Worm (Caenorhabditis elegans) whole organism, early embryonic: Measurements from ENCODE around the gene cut-1.

ENCODE experiments used
- B0310.2 ChIP-seq: sonication (generic microtip); optimal IDR thresholded peaks from 2 replicates; lab custom pipeline; 2016; ENCODE audit warnings: mild to moderate bottlenecking, missing genetic modification characterization, missing compliant biosample characterization
- F13C5.2 ChIP-seq: sonication (generic microtip); optimal IDR thresholded peaks from 2 replicates; lab custom pipeline; 2017; ENCODE audit warnings: mild to moderate bottlenecking, missing genetic modification characterization, inconsistent platforms, missing compliant biosample characterization
- aly-1 ChIP-seq: sonication (generic microtip); optimal IDR thresholded peaks from 2 replicates; lab custom pipeline; 2016; ENCODE audit warnings: missing genetic modification characterization, missing compliant biosample characterization
- ama-1 ChIP-seq: fragments of 150-350 bp; optimal IDR thresholded peaks from 2 replicates; lab custom pipeline; 2014
- ceh-13 ChIP-seq: fragments of 200-800 bp; sonication (Bioruptor generic); optimal IDR thresholded peaks from 2 replicates; lab custom pipeline; 2018; ENCODE audit warnings: mild to moderate bottlenecking, missing genetic modification characterization, missing compliant biosample characterization
- ceh-36 ChIP-seq: sonication (generic microtip); optimal IDR thresholded peaks from 2 replicates; lab custom pipeline; 2016; ENCODE audit warnings: missing genetic modification characterization, inconsistent platforms, missing compliant biosample characterization
- ets-7 ChIP-seq: sonication (generic microtip); optimal IDR thresholded peaks from 2 replicates; lab custom pipeline; 2016; ENCODE audit warnings: missing genotype, missing genetic modification characterization, missing compliant biosample characterization
- flt-1 ChIP-seq: fragments of 200-800 bp; sonication (Bioruptor generic); IDR thresholded peaks from 2 replicates; pipeline ENCODE4 v1.3.6; 2022; ENCODE audit warnings: missing genetic modification characterization, missing compliant biosample characterization
- hmbx-1 ChIP-seq: sonication (generic microtip); optimal IDR thresholded peaks from 2 replicates; lab custom pipeline; 2016; ENCODE audit warnings: mild to moderate bottlenecking, missing genetic modification characterization, missing compliant biosample characterization
- hmg-4 ChIP-seq: fragments of 200-800 bp; sonication (Bioruptor generic); optimal IDR thresholded peaks from 2 replicates; lab custom pipeline; 2018; ENCODE audit warnings: mild to moderate bottlenecking, missing genetic modification characterization, missing compliant biosample characterization
- hnd-1 ChIP-seq: sonication (generic microtip); optimal IDR thresholded peaks from 2 replicates; lab custom pipeline; 2016; ENCODE audit warnings: missing genetic modification characterization, missing compliant biosample characterization
- pes-1 ChIP-seq: fragments of 200-800 bp; sonication (Bioruptor generic); IDR thresholded peaks from 2 replicates; pipeline ENCODE4 v1.3.6; 2022; ENCODE audit warnings: missing genetic modification reagents, missing genetic modification characterization, missing compliant biosample characterization
- scrt-1 ChIP-seq: fragments of 200-800 bp; sonication (Bioruptor generic); IDR thresholded peaks from 2 replicates; pipeline ENCODE4 v1.3.6; 2022; ENCODE audit warnings: missing genetic modification characterization, missing compliant biosample characterization
- sea-1 ChIP-seq: fragments of 200-800 bp; sonication (Bioruptor generic); conservative IDR thresholded peaks from 2 replicates; pipeline ENCODE4 v1.3.6; 2022; ENCODE audit warnings: missing genetic modification characterization, missing compliant biosample characterization
- tbx-11 ChIP-seq: fragments of 200-800 bp; sonication (Bioruptor generic); IDR thresholded peaks from 2 replicates; pipeline ENCODE4 v1.3.6; 2022; ENCODE audit warnings: missing genetic modification characterization, missing compliant biosample characterization
- tbx-37 ChIP-seq: fragments of 200-800 bp; sonication (Bioruptor generic); conservative IDR thresholded peaks from 2 replicates; pipeline ENCODE4 v1.3.6; 2022; ENCODE audit warnings: missing genetic modification reagents, missing genetic modification characterization, missing compliant biosample characterization
- tra-4 ChIP-seq: sonication (generic microtip); optimal IDR thresholded peaks from 2 replicates; lab custom pipeline; 2017; ENCODE audit warnings: missing genetic modification characterization, missing compliant biosample characterization

cut-1 gene

DNA sequence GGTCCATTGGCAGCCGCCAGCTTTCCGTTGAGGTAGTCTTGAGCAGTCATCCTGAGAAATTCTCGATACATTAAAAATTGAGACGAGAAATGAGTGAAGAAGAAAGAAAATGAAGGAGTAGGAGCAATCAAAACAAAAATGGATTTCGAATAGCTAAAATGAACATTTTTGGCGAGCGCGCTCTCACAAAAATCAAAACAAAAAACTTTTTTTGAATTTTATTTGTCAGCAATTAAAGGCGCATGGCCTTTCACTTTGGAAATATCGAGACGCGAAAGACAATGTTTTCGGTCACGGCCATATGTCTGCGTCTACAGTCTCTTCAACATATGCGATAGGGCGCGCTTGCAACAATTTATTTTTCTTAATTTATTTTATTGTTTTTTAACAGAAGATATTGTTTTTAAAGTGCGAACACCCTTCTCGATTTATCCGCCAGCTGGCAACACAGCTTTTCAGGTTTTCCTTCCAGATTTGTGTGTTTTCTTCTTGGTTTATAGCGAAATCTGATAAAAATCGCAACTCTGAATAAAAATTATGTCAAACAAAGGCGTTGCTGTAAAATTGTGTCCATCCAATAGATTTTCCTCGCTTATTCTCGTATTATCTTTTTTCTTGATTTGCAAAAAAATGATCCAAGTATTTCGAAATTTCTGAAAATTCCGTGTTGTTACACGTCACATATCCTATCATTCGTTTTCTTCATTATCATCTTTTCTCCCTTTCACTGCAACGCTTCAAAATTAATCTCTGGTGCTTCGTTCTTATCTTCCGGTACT, 29.9 kb upstream of the cut-1 start, which contains the start of the genes rpn-9 and T06D8.9:
Gene rpn-9, minus strand, starts transcription at position 51 of the 779 bp plus-strand sequence.
Gene T06D8.9, plus strand, starts transcription at position 729 of the 779 bp plus-strand sequence.
- TF ChIP-seq aly-1 (tag; lab: Kevin White, UChicago) (no peak), sea-1 (no peak), ceh-13 (GFP tag; lab: Kevin White, UChicago) (no peak), hmbx-1 (no peak), flt-1 (no peak), pes-1 (no peak), F13C5.2 (tag; lab: Kevin White, UChicago) (no peak), ceh-36 (tag; lab: Kevin White, UChicago) (no peak), tbx-37 (GFP tag; lab: Robert Waterston, UW) (no peak), tbx-11 (no peak), scrt-1 (no peak), hnd-1 (tag; lab: Kevin White, UChicago) (no peak), B0310.2 (tag; lab: Kevin White, UChicago) (no peak), tra-4 (tag; lab: Kevin White, UChicago) (no peak), ets-7 (tag; lab: Kevin White, UChicago) (no peak), hmg-4 (GFP tag; lab: Kevin White, UChicago) (no peak), ama-1 (lab: Kevin White, UChicago) (no peak)

DNA sequence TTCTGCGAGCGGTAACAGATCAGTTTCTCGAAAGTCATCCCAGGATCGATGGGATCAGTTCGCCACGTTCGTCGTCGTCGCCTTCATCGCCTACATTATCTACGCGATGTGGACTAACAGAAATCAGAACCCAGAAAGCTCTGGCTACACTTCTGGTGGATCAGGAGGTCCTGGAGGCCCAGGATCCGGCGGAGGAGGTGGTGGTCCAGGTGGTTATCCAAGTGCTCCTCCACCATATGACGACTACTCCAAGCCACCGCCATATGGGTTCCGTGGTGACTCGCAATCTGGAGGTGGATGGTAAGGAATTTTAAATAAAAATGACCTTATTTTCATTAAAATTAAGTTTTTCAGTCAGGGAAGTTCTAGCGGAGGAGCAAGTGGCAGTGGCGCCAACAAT, 28.7 kb upstream of the cut-1 start:
- TF ChIP-seq tra-4 (tag; lab: Kevin White, UChicago) (no peak), ceh-13 (GFP tag; lab: Kevin White, UChicago) (no peak), ama-1 (lab: Kevin White, UChicago) (no peak), sea-1 (no peak), scrt-1 (no peak), pes-1 (no peak), aly-1 (tag; lab: Kevin White, UChicago) (no peak), ceh-36 (tag; lab: Kevin White, UChicago) (no peak), ets-7 (tag; lab: Kevin White, UChicago) (no peak), F13C5.2 (tag; lab: Kevin White, UChicago) (no peak)

DNA sequence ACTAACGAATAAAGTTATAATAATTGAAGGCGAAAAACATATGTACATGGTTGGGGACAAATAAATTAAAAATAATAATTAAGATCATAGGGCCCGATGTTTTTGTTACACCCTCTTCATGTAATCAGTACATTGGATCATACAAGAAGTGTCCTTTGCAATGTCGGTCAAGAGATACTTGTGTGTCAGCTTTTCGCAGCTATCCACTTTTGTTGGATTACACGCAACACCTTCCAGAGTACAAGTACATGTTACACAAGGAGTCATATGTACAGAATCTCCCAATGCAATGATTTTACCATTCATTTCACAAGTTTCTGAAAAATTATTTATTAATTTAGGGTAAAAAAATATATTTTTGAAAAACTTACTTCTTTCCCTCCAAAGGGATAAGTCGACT, 28.0 kb upstream of the cut-1 start:
- no peak for TF ChIP-seq hmbx-1
- TF ChIP-seq sea-1 = no peak
- no peak for TF ChIP-seq pes-1
- no peak for TF ChIP-seq ceh-13 (GFP tag; lab: Kevin White, UChicago)
- no peak for TF ChIP-seq tra-4 (tag; lab: Kevin White, UChicago)
- no peak for TF ChIP-seq tbx-11

DNA sequence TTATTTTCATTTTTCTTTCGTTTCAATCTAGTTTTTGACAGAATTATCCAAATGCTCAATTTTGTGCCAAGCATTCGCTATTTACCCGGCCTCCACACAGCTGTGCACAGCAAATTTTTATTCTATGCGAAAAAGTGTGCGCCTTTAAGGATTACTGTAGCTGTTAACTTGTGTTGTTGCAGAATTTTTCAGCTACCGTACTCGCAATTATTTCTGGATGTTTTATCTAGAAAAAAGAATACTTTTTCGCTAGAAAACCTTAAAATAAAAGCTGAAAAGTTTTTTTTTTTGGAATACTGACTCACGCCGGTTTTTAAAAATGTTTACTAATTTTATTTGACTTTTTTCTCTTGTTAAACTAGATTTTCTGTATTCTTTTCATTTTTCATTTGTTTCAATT, 27.4 kb upstream of the cut-1 start:
- no peak for TF ChIP-seq hmg-4 (GFP tag; lab: Kevin White, UChicago)
- TF ChIP-seq tra-4 (tag; lab: Kevin White, UChicago) = no peak
- TF ChIP-seq pes-1 = no peak
- no peak for TF ChIP-seq tbx-11
- no peak for TF ChIP-seq ceh-13 (GFP tag; lab: Kevin White, UChicago)
- no peak for TF ChIP-seq ama-1 (lab: Kevin White, UChicago)
- TF ChIP-seq F13C5.2 (tag; lab: Kevin White, UChicago) = no peak
- TF ChIP-seq scrt-1 = no peak
- TF ChIP-seq hmbx-1 = no peak
- TF ChIP-seq sea-1 = no peak
- no peak for TF ChIP-seq tbx-37 (GFP tag; lab: Robert Waterston, UW)
- TF ChIP-seq B0310.2 (tag; lab: Kevin White, UChicago) = no peak
- no peak for TF ChIP-seq ets-7 (tag; lab: Kevin White, UChicago)
- no peak for TF ChIP-seq aly-1 (tag; lab: Kevin White, UChicago)
- no peak for TF ChIP-seq hnd-1 (tag; lab: Kevin White, UChicago)
- no peak for TF ChIP-seq flt-1

DNA sequence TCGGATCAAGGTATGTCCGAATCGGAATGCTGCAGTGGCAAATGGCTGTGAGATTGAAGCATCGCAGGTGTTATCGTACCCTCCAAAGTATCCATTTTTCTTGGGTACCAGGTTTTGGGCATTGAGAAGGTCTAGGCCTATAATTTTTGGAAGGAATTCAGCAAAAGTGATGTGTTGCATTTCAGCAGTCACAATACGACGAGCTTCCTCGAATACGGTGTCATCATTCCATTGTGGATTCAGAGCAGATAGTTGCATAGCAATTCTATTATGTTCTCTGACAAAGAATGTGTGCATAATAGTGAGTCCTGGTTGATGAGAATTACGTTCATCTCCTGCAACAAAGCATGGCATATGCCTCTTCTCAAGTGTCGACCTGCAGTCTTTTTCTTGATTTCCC, 26.0 kb upstream of the cut-1 start:
- TF ChIP-seq ets-7 (tag; lab: Kevin White, UChicago) (no peak), tbx-11 (no peak), hnd-1 (tag; lab: Kevin White, UChicago) (no peak), F13C5.2 (tag; lab: Kevin White, UChicago) (no peak), pes-1 (no peak), ceh-13 (GFP tag; lab: Kevin White, UChicago) (no peak), tbx-37 (GFP tag; lab: Robert Waterston, UW) (no peak)

DNA sequence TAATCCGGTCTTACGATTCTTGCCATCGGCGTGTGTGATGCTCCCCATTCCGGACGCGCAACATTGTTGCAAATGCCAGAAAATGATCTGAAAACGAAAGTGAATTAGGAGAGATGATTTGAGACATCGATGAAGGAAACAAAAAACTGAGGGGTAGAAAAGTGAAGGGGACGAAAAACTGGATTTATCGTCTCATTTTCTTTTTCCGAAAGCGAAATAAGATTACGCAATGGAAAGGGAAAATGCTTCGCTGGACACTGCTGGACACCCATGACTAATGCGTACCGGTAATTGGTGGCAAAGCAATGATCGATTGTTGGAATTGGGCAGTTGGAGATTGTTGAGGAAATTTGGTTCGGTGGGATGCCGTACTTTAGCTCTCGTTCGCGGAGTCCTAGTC, 22.4 kb upstream of the cut-1 start:
- no peak for TF ChIP-seq B0310.2 (tag; lab: Kevin White, UChicago)
- TF ChIP-seq flt-1 = no peak
- TF ChIP-seq F13C5.2 (tag; lab: Kevin White, UChicago) = no peak
- TF ChIP-seq tbx-11 = no peak
- TF ChIP-seq ceh-36 (tag; lab: Kevin White, UChicago) = no peak

DNA sequence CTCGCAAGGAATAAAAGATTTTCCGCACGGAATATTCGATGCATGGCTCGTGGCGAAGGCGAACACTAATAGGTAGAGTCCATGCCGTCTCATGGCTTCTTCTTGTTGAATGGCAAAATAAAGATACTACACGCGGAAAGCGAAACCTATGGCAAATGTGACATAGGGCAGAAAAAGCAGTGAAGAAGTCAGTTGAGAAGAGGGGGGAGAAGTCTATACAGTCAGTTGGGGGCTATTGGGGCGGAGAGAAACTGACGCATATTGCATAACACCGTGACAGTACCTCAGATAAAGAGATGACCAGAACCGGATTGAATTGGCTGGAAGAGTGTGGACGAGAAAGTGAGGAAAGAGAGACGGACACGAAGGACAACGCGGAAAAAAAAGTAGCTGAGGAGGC, 21.5 kb upstream of the cut-1 start, which contains the start of gene T06D8.10:
Gene T06D8.10, minus strand, starts transcription at position 101 of the 400 bp plus-strand sequence.
- TF ChIP-seq tra-4 (tag; lab: Kevin White, UChicago) = no peak
- no peak for TF ChIP-seq ama-1 (lab: Kevin White, UChicago)
- TF ChIP-seq ceh-13 (GFP tag; lab: Kevin White, UChicago) = no peak
- TF ChIP-seq hnd-1 (tag; lab: Kevin White, UChicago) = no peak
- TF ChIP-seq ets-7 (tag; lab: Kevin White, UChicago) = no peak
- TF ChIP-seq hmg-4 (GFP tag; lab: Kevin White, UChicago) = no peak
- TF ChIP-seq aly-1 (tag; lab: Kevin White, UChicago) = no peak

DNA sequence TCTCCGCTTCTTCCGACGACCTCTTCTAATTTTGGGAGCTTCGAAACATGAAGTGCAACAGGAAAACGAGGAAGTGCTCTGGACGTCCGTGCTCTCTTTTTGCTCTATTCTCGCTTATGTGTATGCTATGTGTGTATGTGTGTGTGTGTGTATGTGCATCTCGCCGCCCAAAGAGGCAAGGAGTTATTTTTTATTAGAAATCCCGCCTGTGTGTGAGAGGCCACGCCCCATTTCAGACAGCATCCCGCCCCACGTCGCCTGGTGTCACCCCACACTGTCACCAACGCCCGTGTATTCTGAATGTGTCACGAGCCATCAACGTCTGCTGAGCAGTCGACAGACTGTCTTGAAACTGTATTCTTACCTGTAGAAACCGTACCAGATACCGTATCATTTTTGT, 13.4 kb upstream of the cut-1 start, which contains the start of gene T05B9.2:
Gene T05B9.2, plus strand, starts transcription at position 301 of the 400 bp plus-strand sequence.
- TF ChIP-seq B0310.2 (tag; lab: Kevin White, UChicago) (no peak), aly-1 (tag; lab: Kevin White, UChicago) (no peak), tbx-11 (no peak), tra-4 (tag; lab: Kevin White, UChicago) (no peak), hmg-4 (GFP tag; lab: Kevin White, UChicago) (no peak), ceh-36 (tag; lab: Kevin White, UChicago) (no peak), ama-1 (lab: Kevin White, UChicago) (no peak), ets-7 (tag; lab: Kevin White, UChicago) (no peak), hmbx-1 (no peak), F13C5.2 (tag; lab: Kevin White, UChicago) (no peak), sea-1 (no peak), scrt-1 (no peak), flt-1 (no peak), hnd-1 (tag; lab: Kevin White, UChicago) (no peak), ceh-13 (GFP tag; lab: Kevin White, UChicago) (no peak)
